Fruit fly (Drosophila melanogaster) Kc167 (cell line): ENCODE data around the gene Tim9b.

Experiments used
- Myc ChIP-seq: fragments of >200 bp; optimal IDR thresholded peaks from 2 replicates; lab custom pipeline; 2017; ENCODE audit warnings: missing external identifiers
- Sin3A ChIP-seq: fragments of >200 bp; optimal IDR thresholded peaks from 2 replicates; lab custom pipeline; 2018; ENCODE audit warnings: missing external identifiers
- h ChIP-seq: fragments of >200 bp; optimal IDR thresholded peaks from 3 replicates; lab custom pipeline; 2018; ENCODE audit warnings: missing external identifiers
- insv ChIP-seq: fragments of >200 bp; optimal IDR thresholded peaks from 3 replicates; lab custom pipeline; 2018; ENCODE audit warnings: missing external identifiers
- psq ChIP-seq: fragments of >200 bp; optimal IDR thresholded peaks from 2 replicates; lab custom pipeline; 2017; ENCODE audit warnings: missing external identifiers
- ttk ChIP-seq: sonication (Bioruptor generic); optimal IDR thresholded peaks from 2 replicates; lab custom pipeline; 2017; ENCODE audit warnings: missing external identifiers

Tim9b gene

DNA sequence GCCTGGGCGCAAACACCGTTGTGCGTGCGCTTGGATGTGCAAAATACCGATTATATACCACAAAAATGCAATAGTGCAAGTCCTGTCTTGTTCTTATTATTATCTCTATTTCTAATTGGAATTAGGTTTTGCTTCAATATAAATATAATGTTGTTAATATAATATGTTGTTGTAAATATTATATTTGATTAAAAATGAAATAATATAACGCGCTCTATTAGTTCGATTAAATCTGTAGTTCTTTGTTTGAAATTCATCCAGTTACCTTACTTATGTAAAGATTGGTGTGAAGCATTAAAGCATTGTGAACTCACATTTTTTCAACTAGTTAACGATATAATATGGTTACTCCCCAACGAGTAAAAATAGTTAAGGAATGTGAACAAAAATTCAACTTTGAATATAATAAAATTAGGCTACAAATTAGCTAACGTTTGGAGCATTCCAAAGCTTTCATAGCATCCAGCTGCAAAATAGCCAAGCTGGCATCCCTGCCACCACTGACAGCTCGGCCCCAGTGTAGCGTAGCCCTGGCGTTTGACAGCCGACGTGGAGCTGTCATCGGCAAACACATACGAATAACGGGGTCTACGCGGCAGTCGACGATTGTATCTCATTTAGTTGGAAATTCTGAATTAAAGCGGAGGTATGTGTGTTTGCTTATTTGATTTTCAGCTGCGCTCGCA lies 24.6 kb upstream of the Tim9b start, which contains the start of the genes CG12237 and Sec61gamma:
TSS of gene CG12237 (minus strand) at position 51 of the 686 bp plus-strand sequence.
TSS of gene Sec61gamma (plus strand) at position 509 of the 686 bp plus-strand sequence.
- no peak for TF ChIP-seq insv (lab: Kevin White, UChicago)

DNA sequence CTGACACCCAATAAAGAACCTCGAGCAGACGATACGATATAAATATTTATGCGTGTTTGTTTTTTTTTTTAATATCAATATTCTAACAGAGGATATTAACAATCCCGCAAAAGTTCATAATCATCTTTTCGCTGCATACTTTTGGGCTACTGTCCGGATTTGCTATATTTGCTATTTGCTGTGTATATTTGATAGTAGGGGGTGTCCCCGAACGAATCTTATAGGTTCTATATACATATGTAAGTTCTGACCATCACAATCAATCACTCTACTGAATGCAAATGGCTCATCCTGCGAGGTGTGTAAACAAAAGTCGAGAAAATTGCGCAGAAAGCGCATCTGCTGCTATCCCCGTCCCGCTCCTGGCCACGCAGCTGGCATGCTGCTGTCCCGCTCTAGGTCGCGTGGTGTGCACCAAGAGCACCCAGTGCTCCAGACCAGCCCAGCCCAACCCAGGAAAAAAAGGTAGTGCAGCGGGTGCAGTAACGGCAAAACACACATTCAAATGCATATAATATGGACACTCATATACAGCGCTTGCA lies 22.4 kb upstream of the Tim9b start:
- TF ChIP-seq h (lab: Kevin White, UChicago) = no peak
- TF ChIP-seq Sin3A (lab: Kevin White, UChicago) = no peak
- TF ChIP-seq ttk (lab: Kevin White, UChicago) = no peak
- no peak for TF ChIP-seq psq (lab: Kevin White, UChicago)
- TF ChIP-seq insv (lab: Kevin White, UChicago) = no peak
- no peak for TF ChIP-seq Myc (lab: Kevin White, UChicago)

DNA sequence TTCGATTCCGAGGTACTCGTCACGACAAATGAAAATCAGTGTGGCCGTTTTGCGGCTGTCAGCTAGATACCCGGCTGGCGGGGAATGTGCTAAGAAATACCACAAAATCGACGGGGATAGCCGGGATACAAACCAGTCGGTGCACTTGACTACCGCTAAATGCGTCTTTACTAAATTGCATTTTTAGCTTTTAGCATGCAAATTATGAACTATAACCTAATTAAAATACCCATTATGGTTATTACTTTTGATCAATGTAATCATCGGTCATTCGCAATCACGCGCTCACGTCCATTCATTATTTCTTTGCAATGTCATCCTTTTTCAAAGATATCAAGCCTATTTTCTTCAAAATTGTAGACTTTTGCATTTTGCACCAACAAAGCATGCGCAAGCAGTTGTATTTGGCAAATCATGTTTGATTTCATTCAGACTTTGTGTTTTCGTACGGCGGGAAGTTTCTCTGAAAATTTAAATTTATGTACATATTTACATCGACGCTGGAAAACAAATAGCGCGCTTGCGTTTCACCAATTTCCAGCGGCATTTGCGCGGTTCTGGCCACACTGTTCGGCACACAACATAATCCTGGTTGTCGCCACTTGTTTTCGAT lies 20.1 kb upstream of the Tim9b start, which contains the start of gene Rcd-1:
TSS of gene Rcd-1 (plus strand) at position 440 of the 613 bp plus-strand sequence.
- TF ChIP-seq ttk (lab: Kevin White, UChicago) = no peak
- no peak for TF ChIP-seq Myc (lab: Kevin White, UChicago)
- no peak for TF ChIP-seq psq (lab: Kevin White, UChicago)
- no peak for TF ChIP-seq Sin3A (lab: Kevin White, UChicago)

DNA sequence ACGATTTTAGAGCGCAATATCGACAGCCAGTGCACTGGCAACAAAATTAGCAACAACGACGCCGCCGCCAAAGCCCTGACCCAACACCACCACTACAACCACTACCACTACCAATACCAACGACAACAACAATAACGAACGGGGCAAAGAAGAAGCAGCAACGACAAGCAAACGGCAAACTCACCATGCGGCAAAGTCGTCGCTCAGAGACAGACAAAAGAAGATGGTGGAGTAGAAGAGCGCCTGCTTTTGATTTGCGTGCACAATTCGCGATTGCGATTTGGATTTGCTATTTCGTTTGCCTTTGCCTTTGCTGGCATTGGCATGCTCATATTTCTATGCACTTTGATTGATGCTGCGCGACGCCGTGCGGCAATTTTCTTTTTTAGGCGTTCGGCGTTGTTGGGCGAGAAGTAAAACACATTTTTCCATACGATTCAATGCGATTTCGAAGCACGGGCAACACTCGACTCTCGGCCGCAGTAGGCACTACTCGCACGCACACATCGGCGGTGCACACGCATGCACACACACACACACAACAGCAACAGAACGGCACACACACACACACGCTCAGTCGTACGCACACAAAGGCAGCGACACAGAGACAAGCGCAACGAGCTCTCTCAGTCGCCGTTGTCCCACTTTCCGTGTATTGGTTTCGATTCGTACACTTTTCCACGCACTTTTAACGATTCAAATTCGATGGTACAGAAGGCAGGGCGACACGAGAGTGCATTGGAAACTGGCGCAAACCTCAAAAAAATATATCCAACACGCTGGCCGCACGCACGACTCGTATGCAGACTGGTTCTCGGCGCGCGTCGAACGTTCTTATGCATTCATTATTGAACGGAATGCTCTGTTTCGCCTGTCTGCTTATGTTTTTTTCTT lies 19.3 kb upstream of the Tim9b start:
- TF ChIP-seq insv (lab: Kevin White, UChicago) = no peak
- TF ChIP-seq Sin3A (lab: Kevin White, UChicago) = no peak
- no peak for TF ChIP-seq ttk (lab: Kevin White, UChicago)
- TF ChIP-seq psq (lab: Kevin White, UChicago) = no peak
- TF ChIP-seq h (lab: Kevin White, UChicago) = no peak
- TF ChIP-seq Myc (lab: Kevin White, UChicago) = no peak

DNA sequence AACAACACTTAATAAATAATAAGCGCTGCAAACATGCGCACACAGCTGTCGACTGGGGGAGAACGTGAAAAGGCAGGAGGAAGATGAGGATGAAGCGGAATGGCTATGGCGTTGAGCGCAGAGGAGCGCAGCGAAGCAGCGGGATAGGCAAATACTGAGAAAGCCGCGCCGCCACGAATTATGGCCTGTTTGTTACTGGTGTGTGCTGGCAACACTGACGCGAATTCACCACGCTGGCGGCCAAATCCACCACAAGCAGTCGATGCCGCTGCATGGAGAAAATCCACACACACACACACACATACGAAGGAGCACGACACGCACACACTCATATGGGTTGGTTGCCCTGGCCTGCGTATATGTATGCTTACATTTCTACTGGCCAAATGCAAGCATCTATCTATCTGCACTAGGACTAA lies 18.7 kb upstream of the Tim9b start:
- no peak for TF ChIP-seq Myc (lab: Kevin White, UChicago)
- TF ChIP-seq psq (lab: Kevin White, UChicago) = no peak
- TF ChIP-seq insv (lab: Kevin White, UChicago) = no peak
- TF ChIP-seq h (lab: Kevin White, UChicago) = no peak
- TF ChIP-seq ttk (lab: Kevin White, UChicago) = no peak
- TF ChIP-seq Sin3A (lab: Kevin White, UChicago) = no peak

DNA sequence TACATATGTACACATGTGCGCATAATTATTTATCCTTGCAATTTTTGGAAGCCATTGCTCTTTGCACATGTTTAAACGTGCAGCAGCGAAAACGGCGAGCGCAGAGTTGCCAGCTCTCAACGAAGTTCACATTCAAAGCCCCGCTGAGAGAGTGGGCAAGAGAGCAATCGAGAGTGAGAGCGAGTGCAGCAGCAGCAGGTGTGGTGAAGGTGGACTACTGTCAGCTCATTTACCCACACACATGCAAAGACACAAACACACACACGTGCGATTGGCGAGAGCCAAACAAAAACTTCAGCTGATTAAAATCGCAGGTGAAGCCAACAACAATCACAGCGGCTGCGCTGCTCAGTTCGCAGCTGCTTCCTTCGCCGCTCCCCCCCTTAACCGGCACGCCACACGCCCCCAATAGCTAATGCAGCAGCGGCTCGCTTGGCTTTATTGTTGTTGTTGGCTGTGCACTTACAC lies 13.1 kb upstream of the Tim9b start:
- TF ChIP-seq psq (lab: Kevin White, UChicago) = no peak
- TF ChIP-seq h (lab: Kevin White, UChicago) = no peak
- no peak for TF ChIP-seq Myc (lab: Kevin White, UChicago)
- TF ChIP-seq ttk (lab: Kevin White, UChicago) = no peak
- TF ChIP-seq Sin3A (lab: Kevin White, UChicago) = no peak
- no peak for TF ChIP-seq insv (lab: Kevin White, UChicago)

DNA sequence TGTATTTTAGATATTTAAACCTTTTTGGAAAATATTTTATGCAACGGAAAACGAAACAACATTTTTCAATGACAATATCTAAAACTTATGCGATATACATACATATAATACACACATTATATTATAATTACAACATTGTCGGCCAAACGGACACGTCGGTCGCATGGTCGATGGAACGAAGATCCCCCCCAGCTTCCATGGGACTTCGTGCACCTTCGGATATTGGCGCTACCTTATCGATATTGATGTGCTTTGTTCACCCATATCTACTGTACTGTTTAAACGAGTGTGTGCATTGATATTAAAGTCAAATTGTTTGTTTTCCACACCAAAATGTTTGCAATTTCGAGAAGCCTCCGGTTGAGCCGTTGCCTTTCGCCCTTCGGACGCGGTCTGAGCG lies 7.1 kb upstream of the Tim9b start, which contains the start of gene CG14212:
TSS of gene CG14212 (plus strand) at position 301 of the 400 bp plus-strand sequence.
- TF ChIP-seq ttk (lab: Kevin White, UChicago) (no peak), Myc (lab: Kevin White, UChicago) (no peak), psq (lab: Kevin White, UChicago) (no peak), h (lab: Kevin White, UChicago) (no peak), insv (lab: Kevin White, UChicago) (no peak)

DNA sequence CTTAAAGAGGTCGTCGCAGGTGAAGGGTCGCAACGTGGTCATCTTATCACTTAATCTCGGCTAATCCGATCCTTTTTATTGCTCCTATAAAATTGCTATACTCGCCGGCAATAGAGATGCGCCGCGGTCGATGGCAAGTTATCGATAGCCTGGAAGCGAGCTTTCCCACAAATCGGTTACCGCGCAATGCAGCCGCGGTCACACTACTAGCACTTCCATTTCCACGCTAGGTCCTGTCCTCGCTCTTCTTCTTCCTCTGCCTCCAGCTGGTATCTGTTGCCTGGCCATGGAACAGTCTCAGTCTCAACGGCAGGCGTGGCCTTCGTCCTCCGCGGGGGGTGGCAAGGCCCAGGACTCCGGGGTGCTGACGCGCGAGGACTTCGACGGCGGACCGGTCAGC lies 4.6 kb upstream of the Tim9b start, which contains the start of the genes Naa20A and MKP-4:
TSS of gene Naa20A (minus strand) at position 151 of the 400 bp plus-strand sequence.
TSS of gene MKP-4 (plus strand) at position 191 of the 400 bp plus-strand sequence.
- TF ChIP-seq Sin3A (lab: Kevin White, UChicago) = no peak
- no peak for TF ChIP-seq Myc (lab: Kevin White, UChicago)
- no peak for TF ChIP-seq psq (lab: Kevin White, UChicago)
- no peak for TF ChIP-seq h (lab: Kevin White, UChicago)
- TF ChIP-seq insv (lab: Kevin White, UChicago) = no peak
- no peak for TF ChIP-seq ttk (lab: Kevin White, UChicago)

DNA sequence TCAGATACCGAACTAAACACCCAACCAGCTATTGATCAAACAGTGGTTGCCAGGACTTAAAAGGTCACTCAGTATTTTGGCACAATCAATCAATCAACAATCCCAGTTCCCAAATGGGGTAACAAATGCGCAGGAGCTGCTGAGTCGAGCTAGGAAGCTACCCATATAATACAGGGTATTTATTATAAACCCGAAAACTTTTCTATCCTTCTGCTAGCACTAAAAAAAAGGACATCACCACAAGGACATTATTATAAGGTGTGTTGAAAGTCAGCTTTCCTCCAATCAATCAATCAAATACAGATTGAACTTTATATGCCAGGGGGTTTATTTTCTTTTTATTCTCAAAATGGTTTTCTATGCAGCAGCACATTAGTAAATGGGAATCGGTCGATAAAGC lies 2.8 kb upstream of the Tim9b start, which contains the start of gene CG14221:
TSS of gene CG14221 (minus strand) at position 101 of the 400 bp plus-strand sequence.
- TF ChIP-seq Sin3A (lab: Kevin White, UChicago) = no peak
- no peak for TF ChIP-seq h (lab: Kevin White, UChicago)
- no peak for TF ChIP-seq psq (lab: Kevin White, UChicago)
- TF ChIP-seq insv (lab: Kevin White, UChicago) = no peak

DNA sequence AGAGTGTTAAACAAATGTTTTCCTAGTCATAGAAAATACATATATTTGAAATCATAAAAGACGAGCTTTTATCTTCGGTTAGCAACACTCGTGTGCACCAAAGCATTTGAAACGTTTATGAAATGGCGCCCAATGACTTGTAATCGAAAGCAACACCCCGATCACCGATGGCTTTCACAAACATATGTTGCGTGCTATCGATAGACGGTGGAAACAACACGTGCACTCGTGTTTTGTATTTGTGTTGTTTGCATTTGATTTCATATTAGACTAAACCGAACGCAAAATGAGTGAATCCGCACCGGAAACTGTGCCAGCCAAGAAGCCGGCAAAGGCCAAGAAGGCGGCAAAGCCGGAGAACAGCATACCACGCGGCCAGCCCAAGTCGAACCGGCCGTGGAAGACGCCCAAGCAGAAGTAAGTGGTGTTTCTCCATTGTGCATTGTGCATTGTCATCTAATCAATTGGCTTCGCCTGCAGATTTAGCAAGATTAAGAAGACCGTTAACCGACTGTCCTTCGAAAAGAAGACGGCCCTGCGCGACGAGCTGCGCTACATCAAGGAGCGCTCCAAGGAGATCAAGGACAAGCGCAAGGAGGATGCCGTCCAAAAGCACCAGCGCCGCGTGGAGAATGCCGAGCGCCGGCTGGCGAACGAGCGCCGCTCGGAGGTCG lies 2.2 kb downstream of the Tim9b start, which contains the start of gene CG14210:
TSS of gene CG14210 (plus strand) at position 207 of the 674 bp plus-strand sequence.
- TF ChIP-seq h (lab: Kevin White, UChicago) (no peak), Myc (lab: Kevin White, UChicago) (no peak), insv (lab: Kevin White, UChicago) (no peak), ttk (lab: Kevin White, UChicago) (no peak), Sin3A (lab: Kevin White, UChicago) (no peak)
